Worm (Caenorhabditis elegans): ENCODE measurements around the gene ddl-3.
A peak's percentile ranks its signal among the peaks of the same experiment; 100 is the strongest.

Gene ddl-3

DNA sequence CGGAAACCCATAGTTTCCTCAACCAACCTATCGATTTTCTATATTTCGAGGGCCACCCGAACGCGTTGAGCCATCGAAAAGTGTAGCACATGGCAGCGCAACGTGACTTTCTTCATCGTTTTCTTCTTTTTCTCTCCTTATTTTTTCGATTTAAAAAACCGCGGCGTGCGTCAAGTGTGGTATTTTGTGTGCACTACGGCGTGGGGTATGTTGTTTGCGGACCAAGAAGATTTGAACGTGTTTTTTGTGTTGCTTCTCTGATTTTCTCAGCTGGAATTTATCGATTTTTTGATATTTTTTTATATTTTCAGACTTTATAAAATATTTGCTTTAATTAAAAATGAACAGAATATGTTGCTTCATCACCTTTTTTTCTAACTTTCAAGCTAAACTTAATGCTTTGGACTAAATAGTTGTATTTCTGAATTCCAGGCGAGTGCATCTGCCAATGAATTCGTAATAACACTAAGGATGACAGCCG is 13.7 kb upstream of the ddl-3 start, which contains the start of the genes agl-1 and pfs-2 (continued):
- TF ChIP-seq ceh-90 (tag; optimal IDR thresholded peaks at IDR 0.05) (no peak), egl-27 (tag; optimal IDR thresholded peaks at IDR 0.05) (no peak), C34B4.2 (tag; optimal IDR thresholded peaks at IDR 0.05) (no peak), dpl-1 (GFP tag; optimal IDR thresholded peaks at IDR 0.05) (peak; percentile 88 to 92 (median 92)), snpc-4 (tag; optimal IDR thresholded peaks at IDR 0.05) (peak; percentile 56), unc-62 (GFP tag; optimal IDR thresholded peaks at IDR 0.05) (no peak), Y116A8C.19 (tag; optimal IDR thresholded peaks at IDR 0.05; ENCODE audit: borderline replicate concordance) (no peak), nhr-11 (tag; optimal IDR thresholded peaks at IDR 0.05) (peak; percentile 19), lin-15B (tag; optimal IDR thresholded peaks at IDR 0.05) (peak; percentile 69), lin-39 (tag; optimal IDR thresholded peaks at IDR 0.05) (no peak), irx-1 (tag; optimal IDR thresholded peaks at IDR 0.05) (peak; percentile 63), tbx-2 (tag; optimal IDR thresholded peaks at IDR 0.05) (peak; percentile 69), ceh-88 (GFP tag; IDR thresholded peaks at IDR 0.05) (no peak), grh-1 (GFP tag; IDR thresholded peaks at IDR 0.05) (no peak), ceh-8 (GFP tag; optimal IDR thresholded peaks at IDR 0.05) (no peak), ztf-11 (tag; optimal IDR thresholded peaks at IDR 0.05) (peak in 1 of 2 experiments; percentile 26), zag-1 (tag; optimal IDR thresholded peaks at IDR 0.05) (no peak), rnt-1 (tag; optimal IDR thresholded peaks at IDR 0.05) (peak; percentile 87), snu-23 (GFP tag; optimal IDR thresholded peaks at IDR 0.05) (peak; percentile 80), pax-3 (tag; optimal IDR thresholded peaks at IDR 0.05) (no peak), unc-30 (tag; optimal IDR thresholded peaks at IDR 0.05) (no peak), ztf-4 (tag; optimal IDR thresholded peaks at IDR 0.05) (peak; percentile 16), sup-37 (GFP tag; optimal IDR thresholded peaks at IDR 0.05) (no peak), C16A3.4 (tag; optimal IDR thresholded peaks at IDR 0.05) (peak; percentile 76), C04F5.9 (tag; optimal IDR thresholded peaks at IDR 0.05) (peak; percentile 3), fkh-8 (tag; optimal IDR thresholded peaks at IDR 0.05) (peak; percentile 58), pqm-1 (tag; optimal IDR thresholded peaks at IDR 0.05) (no peak), ama-1 (optimal IDR thresholded peaks at IDR 0.05) (no peak), F16B12.6 (tag; optimal IDR thresholded peaks at IDR 0.05) (peak; percentile 97), nhr-20 (tag; optimal IDR thresholded peaks at IDR 0.05) (peak; percentile 56), nhr-28 (tag; optimal IDR thresholded peaks at IDR 0.05) (no peak), hlh-4 (tag; optimal IDR thresholded peaks at IDR 0.05) (no peak), lin-35 (GFP tag; optimal IDR thresholded peaks at IDR 0.05) (peak; percentile 89 to 96), nhr-71 (tag; optimal IDR thresholded peaks at IDR 0.05) (peak; percentile 83), mef-2 (tag; optimal IDR thresholded peaks at IDR 0.05) (no peak), nhr-84 (tag; optimal IDR thresholded peaks at IDR 0.05) (no peak), nhr-85 (tag) (peak; percentile 9), unc-130 (tag; optimal IDR thresholded peaks at IDR 0.05) (peak; percentile 60), nhr-76 (tag; optimal IDR thresholded peaks at IDR 0.05) (no peak), nhr-47 (tag; optimal IDR thresholded peaks at IDR 0.05) (peak; percentile 80), nhr-77 (tag; optimal IDR thresholded peaks at IDR 0.05) (peak; percentile 73), mep-1 (tag; optimal IDR thresholded peaks at IDR 0.05) (peak; percentile 82), ceh-63 (GFP tag; optimal IDR thresholded peaks at IDR 0.05) (no peak), elt-3 (tag; optimal IDR thresholded peaks at IDR 0.05) (peak in 1 of 6 experiments; percentile 34), nhr-12 (tag; optimal IDR thresholded peaks at IDR 0.05) (no peak), efl-1 (optimal IDR thresholded peaks at IDR 0.05) (peak; percentile 77 to 94), efl-1 (GFP tag; optimal IDR thresholded peaks at IDR 0.05 in 1 of 2) (peak; percentile 91 to 99), nhr-90 (tag; optimal IDR thresholded peaks at IDR 0.05; ENCODE audit: poor library complexity) (peak; percentile 52), unc-98 (GFP tag; IDR thresholded peaks at IDR 0.05) (no peak), xbp-1 (tag; optimal IDR thresholded peaks at IDR 0.05) (peak; percentile 66), lsy-2 (tag; optimal IDR thresholded peaks at IDR 0.05) (peak; percentile 91 to 94), nhr-237 (tag; optimal IDR thresholded peaks at IDR 0.05) (no peak), lir-3 (tag; optimal IDR thresholded peaks at IDR 0.05; ENCODE audit: poor library complexity) (no peak), fos-1 (tag; optimal IDR thresholded peaks at IDR 0.05) (peak; percentile 7)

Data from whole organism, L1 larva.